Fruit fly (Drosophila melanogaster) whole organism, wandering third instar larva: ENCODE data around the gene CG9682.

Experiments used
- Abd-B ChIP-seq: fragments of >200 bp; optimal IDR thresholded peaks from 2 replicates; lab custom pipeline; 2017; ENCODE audit warnings: missing biosample characterization, missing genetic modification characterization
- CG9705 ChIP-seq: fragments of 200-800 bp; sonication (Bioruptor generic); optimal IDR thresholded peaks from 2 replicates; lab custom pipeline; 2018; ENCODE audit warnings: missing biosample characterization, mild to moderate bottlenecking, missing genetic modification characterization
- Hr78 ChIP-seq: fragments of >200 bp; optimal IDR thresholded peaks from 2 replicates; lab custom pipeline; 2017; ENCODE audit warnings: missing biosample characterization, missing genetic modification characterization
- Hr83 ChIP-seq: fragments of 200-300 bp; sonication (Bioruptor generic); optimal IDR thresholded peaks from 2 replicates; lab custom pipeline; 2016; ENCODE audit warnings: missing biosample characterization, mild to moderate bottlenecking, missing genetic modification characterization, moderate library complexity; ENCODE audit not compliant: poor library complexity, severe bottlenecking
- Myc ChIP-seq: fragments of >200 bp; optimal IDR thresholded peaks from 2 replicates; lab custom pipeline; 2017
- Rel ChIP-seq, 2 experiments: fragments of 200-800 bp; sonication (Bioruptor generic) in 1 of 2; optimal IDR thresholded peaks; 2 replicates in 1 of 2; 3 replicates in 1 of 2; lab custom pipeline; 2016 to 2019; ENCODE audit warnings: mild to moderate bottlenecking in 2 of 2, missing biosample characterization in 2 of 2, missing genetic modification characterization in 2 of 2, moderate library complexity in 1 of 2
- br ChIP-seq: fragments of 200-800 bp; sonication (Bioruptor generic); optimal IDR thresholded peaks from 2 replicates; lab custom pipeline; 2016; ENCODE audit warnings: missing biosample characterization, missing genetic modification characterization
- fru ChIP-seq: fragments of 200-800 bp; sonication (Bioruptor generic); optimal IDR thresholded peaks from 3 replicates; lab custom pipeline; 2016; ENCODE audit warnings: missing biosample characterization, mild to moderate bottlenecking, missing genetic modification characterization
- h ChIP-seq: fragments of 200-800 bp; sonication (Bioruptor generic); optimal IDR thresholded peaks from 3 replicates; lab custom pipeline; 2016; ENCODE audit warnings: missing biosample characterization, mild to moderate bottlenecking, missing genetic modification characterization
- pan ChIP-seq: fragments of >200 bp; optimal IDR thresholded peaks from 2 replicates; lab custom pipeline; 2017
- sv ChIP-seq: fragments of 200-800 bp; sonication (Bioruptor generic); optimal IDR thresholded peaks from 3 replicates; lab custom pipeline; 2016; ENCODE audit warnings: missing biosample characterization, missing genetic modification characterization
- usp ChIP-seq: fragments of >200 bp; optimal IDR thresholded peaks from 2 replicates; lab custom pipeline; 2017; ENCODE audit warnings: missing biosample characterization, missing genetic modification characterization

DNA sequence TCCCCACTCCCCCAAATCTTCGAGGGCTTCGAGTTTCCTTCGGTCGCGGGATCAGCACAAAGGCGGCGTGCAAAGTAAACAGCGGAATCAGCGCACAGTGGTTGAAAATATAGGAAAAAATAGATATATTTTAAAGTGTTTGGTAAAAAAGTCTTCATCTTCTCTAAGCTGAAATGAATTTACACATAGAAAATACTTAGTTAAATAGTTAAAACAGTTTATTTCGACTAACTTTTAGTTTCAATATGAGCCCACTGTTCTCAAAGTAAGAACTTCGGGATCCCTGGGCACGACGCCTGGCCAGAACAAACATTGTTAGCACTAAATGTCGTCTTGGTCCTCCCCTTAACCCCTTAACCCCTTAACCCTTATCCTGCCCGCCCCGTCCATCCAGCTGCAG lies 11.1 kb downstream of the CG9682 start:
- TF ChIP-seq Rel (GFP tag; optimal IDR thresholded peaks at IDR 0.05; lab: Kevin White, UChicago) (peak; percentile 62), Rel (tag; optimal IDR thresholded peaks at IDR 0.05; lab: Kevin White, UChicago) (peak; percentile 74), sv (GFP tag; lab: Kevin White, UChicago) (no peak), CG9705 (GFP tag; lab: Kevin White, UChicago) (peak; percentile 82), Abd-B (GFP tag; lab: Kevin White, UChicago) (no peak), pan (lab: Kevin White, UChicago) (no peak), fru (GFP tag; lab: Kevin White, UChicago) (peak; percentile 99), Myc (lab: Kevin White, UChicago) (no peak), usp (GFP tag; lab: Kevin White, UChicago) (no peak), h (GFP tag; lab: Kevin White, UChicago) (peak; percentile 96), Hr83 (GFP tag; lab: Kevin White, UChicago) (no peak), br (GFP tag; lab: Kevin White, UChicago) (peak; percentile 93), Hr78 (GFP tag; lab: Kevin White, UChicago) (no peak)
